Fruit fly (Drosophila melanogaster) whole organism, embryonic: ENCODE results near the gene bon.

Experiments used
- CG10462 ChIP-seq: fragments of 200-800 bp; sonication (Bioruptor generic); optimal IDR thresholded peaks from 2 replicates; lab custom pipeline; 2016; ENCODE audit warnings: missing biosample characterization, missing genetic modification characterization
- CG10565 ChIP-seq: fragments of 200-800 bp; sonication (Bioruptor generic); optimal IDR thresholded peaks from 3 replicates; lab custom pipeline; 2016; ENCODE audit warnings: missing biosample characterization, mild to moderate bottlenecking, missing genetic modification characterization
- CG10979 ChIP-seq: fragments of 200-800 bp; sonication (Bioruptor generic); optimal IDR thresholded peaks from 2 replicates; lab custom pipeline; 2018; ENCODE audit warnings: missing biosample characterization, mild to moderate bottlenecking, missing genetic modification characterization, moderate library complexity
- CG12391 ChIP-seq: fragments of 200-800 bp; sonication (Bioruptor generic); optimal IDR thresholded peaks from 3 replicates; lab custom pipeline; 2018; ENCODE audit warnings: missing biosample characterization, mild to moderate bottlenecking, missing genetic modification characterization, moderate library complexity
- CG13894 ChIP-seq: fragments of 200-800 bp; sonication (Bioruptor generic); optimal IDR thresholded peaks from 3 replicates; lab custom pipeline; 2018; ENCODE audit warnings: missing biosample characterization, mild to moderate bottlenecking, missing genetic modification characterization, moderate library complexity
- CG14710 ChIP-seq: fragments of 200-800 bp; sonication (Bioruptor generic); optimal IDR thresholded peaks from 3 replicates; lab custom pipeline; 2019; ENCODE audit warnings: missing biosample characterization, mild to moderate bottlenecking, missing genetic modification characterization, moderate library complexity
- CG2129 ChIP-seq: fragments of 200-800 bp; sonication (Bioruptor generic); IDR thresholded peaks from 2 replicates; pipeline ENCODE4 v1.3.6; 2022; ENCODE audit warnings: missing biosample characterization, missing genetic modification characterization; ENCODE audit not compliant: partially characterized antibody
- CG31365 ChIP-seq: fragments of 200-800 bp; sonication (Bioruptor generic); optimal IDR thresholded peaks from 2 replicates; lab custom pipeline; 2018; ENCODE audit warnings: missing biosample characterization, mild to moderate bottlenecking, missing genetic modification characterization
- CG3163 ChIP-seq: fragments of 200-800 bp; sonication (Bioruptor generic); optimal IDR thresholded peaks from 3 replicates; lab custom pipeline; 2016; ENCODE audit warnings: missing biosample characterization, missing genetic modification characterization
- CG34376 ChIP-seq: fragments of 200-800 bp; sonication (Bioruptor generic); optimal IDR thresholded peaks from 2 replicates; lab custom pipeline; 2018; ENCODE audit warnings: missing biosample characterization, mild to moderate bottlenecking, missing genetic modification characterization
- CG42726 ChIP-seq: fragments of 200-800 bp; sonication (Bioruptor generic); IDR thresholded peaks from 2 replicates; pipeline ENCODE4 v1.3.6; 2022; ENCODE audit warnings: missing biosample characterization, missing genetic modification characterization; ENCODE audit not compliant: partially characterized antibody
- CG4328 ChIP-seq: fragments of 200-800 bp; sonication (Bioruptor generic); optimal IDR thresholded peaks from 3 replicates; lab custom pipeline; 2017; ENCODE audit warnings: missing biosample characterization, missing genetic modification reagents, missing genetic modification characterization
- CG7271 ChIP-seq: fragments of 200-800 bp; sonication (Bioruptor generic); optimal IDR thresholded peaks from 2 replicates; lab custom pipeline; 2018; ENCODE audit warnings: missing biosample characterization, mild to moderate bottlenecking, missing genetic modification characterization, moderate library complexity
- CG8944 ChIP-seq: fragments of 200-800 bp; sonication (Bioruptor generic); optimal IDR thresholded peaks from 3 replicates; lab custom pipeline; 2016; ENCODE audit warnings: missing biosample characterization, missing genetic modification characterization
- CG9215 ChIP-seq: fragments of 200-800 bp; sonication (Bioruptor generic); IDR thresholded peaks from 2 replicates; pipeline ENCODE4 v1.3.6; 2022; ENCODE audit warnings: missing biosample characterization, missing genetic modification characterization
- CTCF ChIP-seq: fragments of 200-800 bp; sonication (Bioruptor generic); optimal IDR thresholded peaks from 2 replicates; lab custom pipeline; 2017; ENCODE audit warnings: missing biosample characterization, mild to moderate bottlenecking, missing genetic modification characterization, moderate library complexity
- Doc3 ChIP-seq: fragments of 200-800 bp; sonication (Bioruptor generic); IDR thresholded peaks from 3 replicates; pipeline ENCODE4 v1.3.6; 2022; ENCODE audit warnings: missing biosample characterization, missing genetic modification characterization; ENCODE audit not compliant: partially characterized antibody
- ERR ChIP-seq: fragments of 200-800 bp; sonication (Bioruptor generic); optimal IDR thresholded peaks from 2 replicates; lab custom pipeline; 2016; ENCODE audit warnings: missing biosample characterization, missing genetic modification characterization
- H2.0 ChIP-seq: fragments of 200-800 bp; sonication (Bioruptor generic); IDR thresholded peaks from 2 replicates; pipeline ENCODE4 v1.3.6; 2022; ENCODE audit warnings: missing biosample characterization, missing genetic modification characterization
- HLHmδ ChIP-seq: fragments of 200-800 bp; sonication (Bioruptor generic); optimal IDR thresholded peaks from 2 replicates; lab custom pipeline; 2018; ENCODE audit warnings: missing biosample characterization, mild to moderate bottlenecking, missing genetic modification characterization, moderate library complexity
- HmgD ChIP-seq: fragments of 200-800 bp; sonication (Bioruptor generic); optimal IDR thresholded peaks from 3 replicates; lab custom pipeline; 2016; ENCODE audit warnings: missing biosample characterization, missing genetic modification characterization
- Lpt ChIP-seq: fragments of >200 bp; optimal IDR thresholded peaks from 2 replicates; lab custom pipeline; 2018; ENCODE audit warnings: missing biosample characterization, missing genetic modification characterization
- NC2α ChIP-seq: fragments of 200-800 bp; sonication (Bioruptor generic); optimal IDR thresholded peaks from 2 replicates; lab custom pipeline; 2016; ENCODE audit warnings: missing biosample characterization, missing genetic modification characterization
- NFAT ChIP-seq: fragments of 200-800 bp; sonication (Bioruptor generic); IDR thresholded peaks from 2 replicates; pipeline ENCODE4 v1.3.6; 2022; ENCODE audit warnings: missing biosample characterization, missing genetic modification characterization
- NK7.1 ChIP-seq: fragments of 200-800 bp; sonication (Bioruptor generic); optimal IDR thresholded peaks from 3 replicates; lab custom pipeline; 2016; ENCODE audit warnings: missing biosample characterization, missing genetic modification characterization
- Opbp ChIP-seq: fragments of 200-800 bp; sonication (Bioruptor generic); IDR thresholded peaks from 3 replicates; pipeline ENCODE4 v1.3.6; 2022; ENCODE audit warnings: missing biosample characterization, missing genetic modification characterization; ENCODE audit not compliant: partially characterized antibody
- Rfx ChIP-seq: fragments of 200-800 bp; sonication (Bioruptor generic); IDR thresholded peaks from 2 replicates; pipeline ENCODE4 v1.3.6; 2022; ENCODE audit warnings: missing biosample characterization, missing genetic modification characterization
- Ssrp ChIP-seq: fragments of 200-800 bp; sonication (Bioruptor generic); optimal IDR thresholded peaks from 2 replicates; lab custom pipeline; 2018; ENCODE audit warnings: missing biosample characterization, mild to moderate bottlenecking, missing genetic modification characterization, moderate library complexity
- TFAM ChIP-seq: fragments of 200-800 bp; sonication (Bioruptor generic); optimal IDR thresholded peaks from 2 replicates; lab custom pipeline; 2017; ENCODE audit warnings: missing biosample characterization, missing genetic modification characterization, inconsistent platforms
- amos ChIP-seq: fragments of 200-800 bp; sonication (Bioruptor generic); IDR thresholded peaks from 2 replicates; pipeline ENCODE4 v1.3.6; 2022; ENCODE audit warnings: missing biosample characterization, missing genetic modification characterization; ENCODE audit not compliant: partially characterized antibody
- ash1 ChIP-seq: fragments of 200-800 bp; sonication (Bioruptor generic); optimal IDR thresholded peaks from 2 replicates; lab custom pipeline; 2018; ENCODE audit warnings: missing biosample characterization, mild to moderate bottlenecking, missing genetic modification characterization
- ato ChIP-seq: fragments of 200-800 bp; sonication (Bioruptor generic); IDR thresholded peaks from 2 replicates; pipeline ENCODE4 v1.3.6; 2022; ENCODE audit warnings: missing biosample characterization, missing genetic modification characterization; ENCODE audit not compliant: partially characterized antibody
- cas ChIP-seq: fragments of 200-800 bp; sonication (Bioruptor generic); IDR thresholded peaks from 2 replicates; pipeline ENCODE4 v1.3.6; 2022; ENCODE audit warnings: missing biosample characterization, missing genetic modification characterization
- ci ChIP-seq: fragments of 200-800 bp; sonication (Bioruptor generic); IDR thresholded peaks from 3 replicates; pipeline ENCODE4 v1.3.6; 2022; ENCODE audit warnings: missing biosample characterization, missing genetic modification characterization
- ems ChIP-seq: fragments of 200-800 bp; sonication (Bioruptor generic); optimal IDR thresholded peaks from 3 replicates; lab custom pipeline; 2016; ENCODE audit warnings: missing biosample characterization, missing genetic modification characterization
- exex ChIP-seq: fragments of 200-800 bp; sonication (Bioruptor generic); optimal IDR thresholded peaks from 4 replicates; lab custom pipeline; 2018; ENCODE audit warnings: missing biosample characterization, mild to moderate bottlenecking, missing genetic modification characterization, moderate library complexity
- gcm ChIP-seq: fragments of 200-800 bp; sonication (Bioruptor generic); optimal IDR thresholded peaks from 2 replicates; lab custom pipeline; 2019; ENCODE audit warnings: missing biosample characterization, mild to moderate bottlenecking, missing genetic modification characterization, moderate library complexity
- h ChIP-seq: fragments of >200 bp; optimal IDR thresholded peaks from 2 replicates; lab custom pipeline; 2017
- hkb ChIP-seq, 2 experiments: fragments of 200-800 bp in 1 of 2; fragments of >200 bp in 1 of 2; sonication (Bioruptor generic) in 1 of 2; IDR thresholded peaks in 1 of 2; optimal IDR thresholded peaks in 1 of 2; 2 replicates each; pipeline versions ENCODE4 v1.3.6 to Lab custom; 2017 to 2022; ENCODE audit warnings: missing biosample characterization in 1 of 2, missing genetic modification characterization in 1 of 2
- kay ChIP-seq: fragments of 200-800 bp; sonication (Bioruptor generic); optimal IDR thresholded peaks from 2 replicates; lab custom pipeline; 2016; ENCODE audit warnings: missing biosample characterization, missing genetic modification characterization
- mld ChIP-seq: fragments of 200-800 bp; sonication (Bioruptor generic); IDR thresholded peaks from 3 replicates; pipeline ENCODE4 v1.3.6; 2022; ENCODE audit warnings: missing biosample characterization, missing genetic modification characterization; ENCODE audit not compliant: partially characterized antibody
- pb ChIP-seq: fragments of 200-800 bp; sonication (Bioruptor generic); optimal IDR thresholded peaks from 3 replicates; lab custom pipeline; 2016; ENCODE audit warnings: missing biosample characterization, missing genetic modification characterization
- peb ChIP-seq: fragments of 200-800 bp; sonication (Bioruptor generic); IDR thresholded peaks from 2 replicates; pipeline ENCODE4 v1.3.6; 2022; ENCODE audit warnings: missing biosample characterization, missing genetic modification characterization
- sc ChIP-seq, 3 experiments: fragments of >200 bp in 2 of 3; fragments of 200-800 bp in 1 of 3; sonication (Bioruptor generic) in 1 of 3; optimal IDR thresholded peaks; 2 replicates in 2 of 3; 3 replicates in 1 of 3; lab custom pipeline; 2017; ENCODE audit warnings: mild to moderate bottlenecking in 1 of 3, missing biosample characterization in 1 of 3, missing genetic modification characterization in 1 of 3, missing genetic modification reagents in 1 of 3
- scrt ChIP-seq: fragments of 200-800 bp; sonication (Bioruptor generic); optimal IDR thresholded peaks from 2 replicates; lab custom pipeline; 2018; ENCODE audit warnings: missing biosample characterization, mild to moderate bottlenecking, missing genetic modification characterization, moderate library complexity
- sna ChIP-seq: fragments of 200-800 bp; sonication (Bioruptor generic); IDR thresholded peaks from 2 replicates; pipeline ENCODE4 v1.3.6; 2022; ENCODE audit warnings: missing biosample characterization, missing genetic modification characterization; ENCODE audit not compliant: partially characterized antibody
- stc ChIP-seq: fragments of 200-800 bp; sonication (Bioruptor generic); IDR thresholded peaks from 2 replicates; pipeline ENCODE4 v1.3.6; 2022; ENCODE audit warnings: missing biosample characterization, missing genetic modification characterization
- zfh1 ChIP-seq: fragments of 200-800 bp; sonication (Bioruptor generic); IDR thresholded peaks from 3 replicates; pipeline ENCODE4 v1.3.6; 2022; ENCODE audit warnings: missing biosample characterization, missing genetic modification characterization

Gene bon

DNA sequence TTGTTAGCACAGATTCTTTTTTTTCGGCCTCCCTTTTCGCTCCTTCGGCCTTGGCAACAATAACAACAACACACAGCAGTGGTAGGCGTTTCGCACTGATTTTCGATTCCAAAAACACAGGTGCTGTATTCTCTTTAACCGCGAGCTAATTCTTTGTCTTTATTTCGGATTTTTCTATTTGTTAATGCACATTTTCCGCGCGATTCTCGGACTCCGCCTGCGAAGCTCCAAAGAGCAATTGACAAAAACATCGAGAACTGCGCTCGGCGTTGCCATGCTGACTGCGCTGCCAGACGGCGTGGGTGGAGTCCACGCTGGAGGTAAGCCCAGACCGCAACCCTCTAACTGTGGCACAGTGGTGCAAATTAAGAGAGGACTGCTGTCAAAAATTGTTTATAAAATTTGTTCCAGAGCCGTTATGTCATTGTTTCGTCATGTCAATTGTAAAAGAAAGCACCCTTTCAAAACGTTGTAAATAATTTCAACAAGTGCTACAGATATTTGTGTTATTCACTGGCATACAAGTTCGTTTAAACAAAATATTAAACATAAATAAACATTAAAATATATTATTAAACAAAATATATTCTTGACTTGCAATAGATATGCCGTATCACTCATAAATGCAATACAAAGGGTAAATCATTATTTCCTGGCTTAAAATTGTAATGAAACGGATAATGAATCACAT lies 35.4 kb upstream of the bon start, which contains the start of the genes DPCoAC and CG5180 (continued):
- TF ChIP-seq CG14710 (tag; lab: Kevin White, UChicago) (peak; percentile 53), gcm (GFP tag; lab: Kevin White, UChicago) (no peak), CG12391 (tag; lab: Kevin White, UChicago) (peak; percentile 60), Rfx (GFP tag; lab: Robert Waterston, UW) (peak; percentile 88), CG8944 (GFP tag; lab: Kevin White, UChicago) (peak; percentile 81), CG10979 (tag; lab: Kevin White, UChicago) (peak; percentile 38), CG4328 (GFP tag; lab: Kevin White, UChicago) (no peak), CG10462 (GFP tag; lab: Kevin White, UChicago) (no peak), Lpt (GFP tag; lab: Kevin White, UChicago) (no peak), pb (GFP tag; lab: Kevin White, UChicago) (peak; percentile 49), HmgD (GFP tag; lab: Kevin White, UChicago) (peak; percentile 92), CG7271 (tag; lab: Kevin White, UChicago) (no peak), ERR (peak; percentile 52), stc (GFP tag; lab: Robert Waterston, UW) (peak; percentile 38; the same call in 1 of the 2 replicates), TFAM (GFP tag; lab: Kevin White, UChicago) (no peak), ems (GFP tag; lab: Kevin White, UChicago) (peak; percentile 33), CG34376 (GFP tag; lab: Kevin White, UChicago) (peak; percentile 60), H2.0 (GFP tag; lab: Robert Waterston, UW) (peak; percentile 50; the same call in 1 of the 2 replicates), hkb (optimal IDR thresholded peaks at IDR 0.05; lab: Kevin White, UChicago) (no peak), hkb (GFP tag; IDR thresholded peaks at IDR 0.05; lab: Robert Waterston, UW) (no peak; the same call in 1 of the 2 replicates), kay (peak; percentile 5), sna (GFP tag; lab: Robert Waterston, UW) (no peak), CTCF (peak; percentile 56), NC2α (GFP tag; lab: Kevin White, UChicago) (no peak), CG10565 (GFP tag; lab: Kevin White, UChicago) (no peak), scrt (GFP tag; lab: Kevin White, UChicago) (peak; percentile 47), CG31365 (tag; lab: Kevin White, UChicago) (no peak), amos (GFP tag; lab: Robert Waterston, UW) (peak; percentile 78), peb (GFP tag; lab: Robert Waterston, UW) (0 out of 2 replicates have a peak, but pooled peaks have one; percentile 28), NFAT (GFP tag; lab: Robert Waterston, UW) (peak; percentile 92), CG42726 (GFP tag; lab: Robert Waterston, UW) (peak; percentile 56; the same call in 1 of the 2 replicates), CG3163 (GFP tag; lab: Kevin White, UChicago) (peak; percentile 76), ato (GFP tag; lab: Robert Waterston, UW) (peak; percentile 60; the same call in 1 of the 2 replicates), sc (optimal IDR thresholded peaks at IDR 0.05; lab: Kevin White, UChicago) (no peak), sc (GFP tag; optimal IDR thresholded peaks at IDR 0.05; lab: Kevin White, UChicago) (no peak), CG13894 (tag; lab: Kevin White, UChicago) (peak; percentile 76), cas (GFP tag; lab: Robert Waterston, UW) (peak; percentile 44; the same call in 1 of the 2 replicates), Ssrp (tag; lab: Kevin White, UChicago) (peak; percentile 59), Opbp (GFP tag; lab: Robert Waterston, UW) (peak; percentile 82), ash1 (GFP tag; lab: Kevin White, UChicago) (peak; percentile 71), zfh1 (GFP tag; lab: Robert Waterston, UW) (peak; percentile 78; the same call in 2 of the 3 replicates), CG2129 (GFP tag; lab: Robert Waterston, UW) (no peak), mld (GFP tag; lab: Robert Waterston, UW) (no peak), CG9215 (GFP tag; lab: Robert Waterston, UW) (peak; percentile 4; the same call in 1 of the 2 replicates), Doc3 (no peak), ci (peak; percentile 76), HLHmδ (GFP tag; lab: Kevin White, UChicago) (peak; percentile 8), exex (no peak), h (lab: Kevin White, UChicago) (no peak), NK7.1 (GFP tag; lab: Kevin White, UChicago) (no peak)
